Worm (Caenorhabditis elegans) whole organism, L2 larva: Measurements from ENCODE around the gene M88.4.

ENCODE experiments used
- alr-1 ChIP-seq: fragments of 150-350 bp; optimal IDR thresholded peaks from 2 replicates; lab custom pipeline; 2014; ENCODE audit warnings: missing biosample characterization, missing genetic modification characterization
- aly-2 ChIP-seq: fragments of 150-350 bp; optimal IDR thresholded peaks from 2 replicates; lab custom pipeline; 2014; ENCODE audit warnings: missing biosample characterization, missing genetic modification characterization
- ama-1 ChIP-seq: fragments of 150-350 bp; optimal IDR thresholded peaks from 2 replicates; lab custom pipeline; 2018; ENCODE audit warnings: inconsistent platforms
- ceh-82 ChIP-seq: fragments of 150-350 bp; optimal IDR thresholded peaks from 2 replicates; lab custom pipeline; 2014; ENCODE audit warnings: missing biosample characterization, missing genetic modification characterization
- elt-3 ChIP-seq: sonication (generic microtip); optimal IDR thresholded peaks from 2 replicates; lab custom pipeline; 2017; ENCODE audit warnings: missing biosample characterization, missing genetic modification characterization
- lin-11 ChIP-seq: fragments of 150-350 bp; sonication (generic microtip); optimal IDR thresholded peaks from 2 replicates; lab custom pipeline; 2014; ENCODE audit warnings: missing biosample characterization, missing genetic modification characterization, inconsistent platforms, mixed read lengths
- lin-13 ChIP-seq: fragments of 150-350 bp; optimal IDR thresholded peaks from 2 replicates; lab custom pipeline; 2014; ENCODE audit warnings: missing biosample characterization, missing genetic modification reagents, missing genetic modification characterization
- nhr-237 ChIP-seq: fragments of 150-350 bp; optimal IDR thresholded peaks from 2 replicates; lab custom pipeline; 2014; ENCODE audit warnings: missing biosample characterization, missing genetic modification characterization
- nhr-6 ChIP-seq: fragments of 150-350 bp; optimal IDR thresholded peaks from 2 replicates; lab custom pipeline; 2014; ENCODE audit warnings: missing biosample characterization, missing genetic modification characterization
- nhr-77 ChIP-seq: fragments of 150-350 bp; optimal IDR thresholded peaks from 2 replicates; lab custom pipeline; 2014; ENCODE audit warnings: missing biosample characterization, missing genetic modification characterization
- skn-1 ChIP-seq: sonication (generic microtip); optimal IDR thresholded peaks from 2 replicates; lab custom pipeline; 2017; ENCODE audit warnings: missing biosample characterization, missing genetic modification characterization
- unc-62 ChIP-seq: fragments of 150-350 bp; optimal IDR thresholded peaks from 2 replicates; lab custom pipeline; 2014; ENCODE audit warnings: missing biosample characterization, missing genetic modification reagents, missing genetic modification characterization

- no peak for TF ChIP-seq ceh-82
- TF ChIP-seq nhr-77, result no peak
- TF ChIP-seq skn-1 (tag; lab: Kevin White, UChicago), result no peak
- TF ChIP-seq lin-11 (tag; lab: Kevin White, UChicago), result no peak
- no peak for TF ChIP-seq nhr-237 (tag; lab: Kevin White, UChicago)
- no peak for TF ChIP-seq lin-13 (GFP tag; lab: Kevin White, UChicago)
- TF ChIP-seq unc-62 (GFP tag; lab: Kevin White, UChicago), result no peak
- TF ChIP-seq nhr-6 (tag; lab: Kevin White, UChicago), result no peak
- no peak for TF ChIP-seq elt-3
- TF ChIP-seq alr-1, result no peak
- TF ChIP-seq aly-2 (tag; lab: Kevin White, UChicago), result no peak
- no peak for TF ChIP-seq ama-1
These were observed 32.7 kb downstream of the M88.4 start, which contains the start of gene F35G12.12 for ce11 chrIII:4581495-4581894.
